Worm (Caenorhabditis elegans) whole organism, midembryonic: Measurements from ENCODE around the gene gur-4.

ENCODE experiments used
- ref-1 ChIP-seq: fragments of 200-800 bp; sonication (Bioruptor generic); conservative IDR thresholded peaks from 2 replicates; pipeline ENCODE4 v1.3.6; 2022; ENCODE audit warnings: missing genetic modification reagents, missing genetic modification characterization, missing compliant biosample characterization
- ztf-29 ChIP-seq: fragments of 200-800 bp; sonication (Bioruptor generic); IDR thresholded peaks from 2 replicates; pipeline ENCODE4 v1.3.6; 2022; ENCODE audit warnings: missing genetic modification reagents, missing genetic modification characterization, missing compliant biosample characterization

ce11 chrII:14122065-14122464 is 17.5 kb downstream of the gur-4 start, which contains the start of gene K09E4.4:
- TF ChIP-seq ztf-29 (GFP tag; lab: Robert Waterston, UW) (no peak), ref-1 (no peak)
